Worm (Caenorhabditis elegans) whole organism, L4 larva: Measurements from ENCODE around the gene ZK105.8.
A peak's percentile ranks its signal among the peaks of the same experiment; 100 is the strongest.

Source experiments
- F26F4.8 ChIP-seq: fragments of 200-800 bp; sonication (Bioruptor generic); conservative IDR thresholded peaks from 2 replicates; pipeline ENCODE4 v1.3.6; 2022; ENCODE audit warnings: missing genetic modification characterization, missing compliant biosample characterization
- F37D6.2 ChIP-seq: sonication (generic microtip); optimal IDR thresholded peaks from 2 replicates; lab custom pipeline; 2016; ENCODE audit warnings: mild to moderate bottlenecking, missing genetic modification characterization, missing compliant biosample characterization
- T20F7.1 ChIP-seq: fragments of 200-800 bp; sonication (Bioruptor generic); optimal IDR thresholded peaks from 2 replicates; lab custom pipeline; 2018; ENCODE audit warnings: mild to moderate bottlenecking, missing genetic modification characterization, missing compliant biosample characterization
- T26A8.4 ChIP-seq: fragments of 200-800 bp; sonication (Bioruptor generic); IDR thresholded peaks from 2 replicates; pipeline ENCODE4 v1.3.6; 2022; ENCODE audit warnings: missing genetic modification characterization, missing compliant biosample characterization
- Y105C5A.15 ChIP-seq: fragments of 200-800 bp; sonication (Bioruptor generic); IDR thresholded peaks from 2 replicates; pipeline ENCODE4 v1.3.6; 2022; ENCODE audit warnings: missing genetic modification characterization, missing compliant biosample characterization
- ZK337.2 ChIP-seq: fragments of 200-800 bp; sonication (Bioruptor generic); IDR thresholded peaks from 2 replicates; pipeline ENCODE4 v1.3.6; 2022; ENCODE audit warnings: missing genetic modification reagents, missing genetic modification characterization, missing compliant biosample characterization
- ZK546.5 ChIP-seq, 2 experiments: sonication (generic microtip); optimal IDR thresholded peaks; 2 replicates each; lab custom pipeline; 2017; ENCODE audit warnings: missing biosample characterization in 2 of 2, missing genetic modification characterization in 2 of 2
- aha-1 ChIP-seq: fragments of 150-350 bp; peaks from one replicate; lab custom pipeline; 2014; ENCODE audit warnings: missing biosample characterization, missing genetic modification characterization
- ceh-20 ChIP-seq: fragments of 200-800 bp; sonication (Bioruptor generic); IDR thresholded peaks from 2 replicates; pipeline ENCODE4 v1.3.6; 2022; ENCODE audit warnings: missing genetic modification reagents, missing genetic modification characterization, missing compliant biosample characterization
- ceh-62 ChIP-seq: sonication (generic microtip); optimal IDR thresholded peaks from 2 replicates; lab custom pipeline; 2017; ENCODE audit warnings: missing biosample characterization, missing genetic modification characterization
- ceh-82 ChIP-seq: sonication (generic microtip); optimal IDR thresholded peaks from 2 replicates; lab custom pipeline; 2017; ENCODE audit warnings: missing biosample characterization, missing genetic modification characterization
- ces-1 ChIP-seq: fragments of 150-350 bp; sonication (generic microtip); optimal IDR thresholded peaks from 4 replicates; lab custom pipeline; 2014; ENCODE audit warnings: missing biosample characterization, missing genetic modification reagents, missing genetic modification characterization
- daf-12 ChIP-seq: fragments of 150-350 bp; optimal IDR thresholded peaks from 2 replicates; lab custom pipeline; 2014; ENCODE audit warnings: missing biosample characterization, missing genetic modification reagents, missing genetic modification characterization
- daf-16 ChIP-seq, 3 experiments: sonication (generic microtip); optimal IDR thresholded peaks; 2 replicates each; lab custom pipeline; 2016 to 2017; ENCODE audit warnings: missing genetic modification characterization in 3 of 3, missing genetic modification reagents in 3 of 3, mild to moderate bottlenecking in 2 of 3, missing compliant biosample characterization in 2 of 3, missing biosample characterization in 1 of 3, moderate library complexity in 1 of 3
- dmd-6 ChIP-seq: fragments of 200-800 bp; sonication (Bioruptor generic); IDR thresholded peaks from 2 replicates; pipeline ENCODE4 v1.3.6; 2022; ENCODE audit warnings: missing genetic modification reagents, missing genetic modification characterization, missing compliant biosample characterization
- dmd-8 ChIP-seq: fragments of 200-800 bp; sonication (Bioruptor generic); IDR thresholded peaks from 2 replicates; pipeline ENCODE4 v1.3.6; 2022; ENCODE audit warnings: missing genetic modification characterization, missing compliant biosample characterization
- duxl-1 ChIP-seq: sonication (generic microtip); optimal IDR thresholded peaks from 2 replicates; lab custom pipeline; 2016; ENCODE audit warnings: mild to moderate bottlenecking, missing genetic modification characterization, moderate library complexity, missing compliant biosample characterization; ENCODE audit not compliant: poor library complexity
- dve-1 ChIP-seq: sonication (generic microtip); optimal IDR thresholded peaks from 2 replicates; lab custom pipeline; 2017; ENCODE audit warnings: antibody characterized with exemption, mild to moderate bottlenecking, missing genetic modification characterization, missing compliant biosample characterization; ENCODE audit not compliant: insufficient read depth
- egl-27 ChIP-seq: sonication (generic microtip); optimal IDR thresholded peaks from 3 replicates; lab custom pipeline; 2017; ENCODE audit warnings: missing biosample characterization, missing genetic modification reagents, missing genetic modification characterization
- fkh-10 ChIP-seq: fragments of 150-350 bp; optimal IDR thresholded peaks from 2 replicates; lab custom pipeline; 2014; ENCODE audit warnings: missing biosample characterization, missing genetic modification reagents, missing genetic modification characterization
- hlh-11 ChIP-seq: fragments of 200-800 bp; sonication (Bioruptor generic); optimal IDR thresholded peaks from 2 replicates; lab custom pipeline; 2018; ENCODE audit warnings: mild to moderate bottlenecking, missing genetic modification characterization, missing compliant biosample characterization
- hlh-30 ChIP-seq: sonication (generic microtip); optimal IDR thresholded peaks from 2 replicates; lab custom pipeline; 2017; ENCODE audit warnings: antibody characterized with exemption, mild to moderate bottlenecking, missing genetic modification characterization, missing compliant biosample characterization; ENCODE audit not compliant: insufficient read depth
- hmg-1.1 ChIP-seq: fragments of 200-800 bp; sonication (Bioruptor generic); IDR thresholded peaks from 2 replicates; pipeline ENCODE4 v1.3.6; 2022; ENCODE audit warnings: missing genetic modification reagents, missing genetic modification characterization, missing compliant biosample characterization
- lsy-2 ChIP-seq, 2 experiments: fragments of 150-350 bp in 1 of 2; sonication (generic microtip) in 1 of 2; optimal IDR thresholded peaks; 2 replicates each; lab custom pipeline; 2014 to 2017; ENCODE audit warnings: missing biosample characterization in 2 of 2, missing genetic modification characterization in 2 of 2
- madf-5 ChIP-seq, 2 experiments: fragments of 200-800 bp; sonication (Bioruptor generic); IDR thresholded peaks; 2 replicates each; pipeline ENCODE4 v1.3.6; 2022; ENCODE audit warnings: missing compliant biosample characterization in 2 of 2, missing genetic modification characterization in 2 of 2
- mdl-1 ChIP-seq, 2 experiments: fragments of 150-350 bp in 1 of 2; sonication (generic microtip) in 1 of 2; optimal IDR thresholded peaks; 2 replicates each; lab custom pipeline; 2014 to 2017; ENCODE audit warnings: missing biosample characterization in 2 of 2, missing genetic modification characterization in 2 of 2
- mdt-29 ChIP-seq: fragments of 200-800 bp; sonication (Bioruptor generic); IDR thresholded peaks from 2 replicates; pipeline ENCODE4 v1.3.6; 2022; ENCODE audit warnings: missing genetic modification reagents, missing genetic modification characterization, missing compliant biosample characterization
- mes-2 ChIP-seq: sonication (generic microtip); optimal IDR thresholded peaks from 2 replicates; lab custom pipeline; 2016; ENCODE audit warnings: missing genotype, mild to moderate bottlenecking, missing genetic modification characterization, missing compliant biosample characterization; ENCODE audit not compliant: poor library complexity, severe bottlenecking
- nhr-102 ChIP-seq: sonication (generic microtip); optimal IDR thresholded peaks from 2 replicates; lab custom pipeline; 2016; ENCODE audit warnings: mild to moderate bottlenecking, missing genetic modification characterization, moderate library complexity, missing compliant biosample characterization
- nhr-11 ChIP-seq: fragments of 150-350 bp; optimal IDR thresholded peaks from 2 replicates; lab custom pipeline; 2014; ENCODE audit warnings: missing biosample characterization, missing genetic modification characterization
- nhr-111 ChIP-seq: fragments of 200-800 bp; sonication (Bioruptor generic); optimal IDR thresholded peaks from 2 replicates; lab custom pipeline; 2018; ENCODE audit warnings: mild to moderate bottlenecking, missing genetic modification characterization, missing compliant biosample characterization
- nhr-25 ChIP-seq: sonication (generic microtip); optimal IDR thresholded peaks from 2 replicates; lab custom pipeline; 2017; ENCODE audit warnings: missing genetic modification characterization, mild to moderate bottlenecking, missing compliant biosample characterization, antibody characterized with exemption, moderate library complexity, borderline replicate concordance; ENCODE audit not compliant: insufficient read depth
- nhr-6 ChIP-seq: fragments of 150-350 bp; optimal IDR thresholded peaks from 2 replicates; lab custom pipeline; 2014; ENCODE audit warnings: missing biosample characterization, missing genetic modification characterization
- php-3 ChIP-seq: fragments of 200-800 bp; sonication (Bioruptor generic); IDR thresholded peaks from 2 replicates; pipeline ENCODE4 v1.3.6; 2022; ENCODE audit warnings: missing genetic modification reagents, missing genetic modification characterization, missing compliant biosample characterization
- pqm-1 ChIP-seq: sonication (generic microtip); optimal IDR thresholded peaks from 2 replicates; lab custom pipeline; 2017; ENCODE audit warnings: missing biosample characterization, missing genetic modification characterization
- rbr-2 ChIP-seq: sonication (generic microtip); optimal IDR thresholded peaks from 2 replicates; lab custom pipeline; 2016; ENCODE audit warnings: missing genotype, missing genetic modification characterization, missing compliant biosample characterization
- snpc-4 ChIP-seq: fragments of 150-350 bp; optimal IDR thresholded peaks from 2 replicates; lab custom pipeline; 2014; ENCODE audit warnings: missing biosample characterization, missing genetic modification characterization
- spr-1 ChIP-seq: sonication (generic microtip); optimal IDR thresholded peaks from 2 replicates; lab custom pipeline; 2016; ENCODE audit warnings: mild to moderate bottlenecking, missing genetic modification characterization, missing compliant biosample characterization
- spr-3 ChIP-seq: fragments of 200-800 bp; sonication (Bioruptor generic); optimal IDR thresholded peaks from 2 replicates; lab custom pipeline; 2018; ENCODE audit warnings: mild to moderate bottlenecking, missing genetic modification characterization, missing compliant biosample characterization
- tra-1 ChIP-seq: fragments of 200-800 bp; sonication (Bioruptor generic); IDR thresholded peaks from 2 replicates; pipeline ENCODE4 v1.3.6; 2022; ENCODE audit warnings: missing genetic modification reagents, missing genetic modification characterization, missing compliant biosample characterization
- zfp-2 ChIP-seq: sonication (generic microtip); optimal IDR thresholded peaks from 2 replicates; lab custom pipeline; 2016; ENCODE audit warnings: mild to moderate bottlenecking, missing genetic modification characterization, missing compliant biosample characterization
- zfp-3 ChIP-seq: fragments of 200-800 bp; sonication (Bioruptor generic); conservative IDR thresholded peaks from 2 replicates; pipeline ENCODE4 v1.3.6; 2022; ENCODE audit warnings: missing genetic modification reagents, missing genetic modification characterization, missing compliant biosample characterization
- zip-2 ChIP-seq: fragments of 150-350 bp; optimal IDR thresholded peaks from 2 replicates; lab custom pipeline; 2014; ENCODE audit warnings: missing biosample characterization, missing genetic modification characterization
- ztf-7 ChIP-seq: fragments of 150-350 bp; optimal IDR thresholded peaks from 2 replicates; lab custom pipeline; 2014; ENCODE audit warnings: missing biosample characterization, missing genetic modification characterization

Gene ZK105.8

DNA sequence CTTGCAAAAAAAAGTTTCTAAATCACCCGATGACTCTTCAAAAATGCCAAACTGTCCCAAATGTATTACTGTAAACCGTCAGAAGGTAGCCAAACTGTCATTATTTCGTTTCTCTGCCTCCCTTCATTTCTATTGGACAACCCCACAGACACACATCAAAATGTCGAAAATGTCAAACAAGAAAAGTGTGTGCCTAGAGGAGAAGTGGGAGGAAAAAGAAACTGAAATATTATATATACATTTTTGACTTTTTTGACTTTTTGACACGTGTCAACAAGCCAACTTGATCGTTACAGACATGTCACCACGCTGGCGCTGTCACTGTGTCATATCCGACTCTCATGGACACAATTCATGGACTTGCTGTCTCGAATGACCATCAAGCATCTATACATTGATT is 25.4 kb downstream of the ZK105.8 start:
- TF ChIP-seq Y105C5A.15 (GFP tag; lab: Robert Waterston, UW) (no peak), daf-16 (GFP tag; optimal IDR thresholded peaks at IDR 0.05; lab: Kevin White, UChicago) (peak in 1 of 2 experiments; percentile 15), daf-16 (tag; optimal IDR thresholded peaks at IDR 0.05; lab: Kevin White, UChicago) (no peak), hlh-11 (tag; lab: Kevin White, UChicago) (peak; percentile 23), ZK337.2 (GFP tag; lab: Robert Waterston, UW) (no peak), T26A8.4 (no peak), snpc-4 (tag; lab: Kevin White, UChicago) (no peak), dmd-6 (GFP tag; lab: Robert Waterston, UW) (peak; percentile 56), spr-1 (tag; lab: Kevin White, UChicago) (no peak), ceh-20 (GFP tag; lab: Robert Waterston, UW) (no peak), rbr-2 (tag; lab: Kevin White, UChicago) (no peak), fkh-10 (no peak), egl-27 (tag; lab: Kevin White, UChicago) (no peak), dmd-8 (GFP tag; lab: Robert Waterston, UW) (no peak), nhr-11 (tag; lab: Kevin White, UChicago) (no peak), ces-1 (GFP tag; lab: Kevin White, UChicago) (no peak), ceh-82 (tag; lab: Kevin White, UChicago) (no peak), zfp-3 (GFP tag; lab: Robert Waterston, UW) (no peak), madf-5 (GFP tag; IDR thresholded peaks at IDR 0.05; lab: Robert Waterston, UW) (no peak), tra-1 (peak; percentile 46; the same call in 1 of the 2 replicates), lsy-2 (tag; optimal IDR thresholded peaks at IDR 0.05; lab: Kevin White, UChicago) (no peak), zip-2 (tag; lab: Kevin White, UChicago) (no peak), ceh-62 (no peak), aha-1 (tag; lab: Kevin White, UChicago) (no peak), F37D6.2 (tag; lab: Kevin White, UChicago) (no peak), nhr-102 (no peak), T20F7.1 (GFP tag; lab: Kevin White, UChicago) (no peak), zfp-2 (tag; lab: Kevin White, UChicago) (no peak), dve-1 (tag; lab: Kevin White, UChicago) (no peak), F26F4.8 (GFP tag; lab: Robert Waterston, UW) (no peak)

DNA sequence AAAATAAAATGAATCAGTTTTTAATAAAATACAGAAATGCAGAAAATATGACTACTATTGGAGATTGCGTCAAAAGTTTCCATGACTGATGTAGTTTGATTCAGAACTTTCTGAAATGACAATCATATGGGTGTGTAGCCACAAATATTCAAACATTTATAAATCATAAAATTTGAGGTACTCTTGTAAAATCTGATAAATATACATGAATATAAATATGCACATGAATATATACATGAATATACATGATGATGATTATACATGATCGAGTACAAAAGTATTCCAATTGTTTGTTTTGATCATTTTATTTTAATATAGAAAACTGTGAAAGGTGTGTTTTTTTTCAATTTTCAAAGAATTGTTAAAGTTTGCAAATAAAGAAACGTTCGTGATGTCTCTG is 30.3 kb downstream of the ZK105.8 start, which contains the start of gene T05B11.4:
Gene T05B11.4 (minus strand): TSS at position 101 of the 400 bp plus-strand sequence.
- TF ChIP-seq dmd-6 (GFP tag; lab: Robert Waterston, UW): no peak
- no peak for TF ChIP-seq ceh-82 (tag; lab: Kevin White, UChicago)
- TF ChIP-seq daf-12 (tag; lab: Kevin White, UChicago): no peak
- no peak for TF ChIP-seq nhr-111 (GFP tag; lab: Kevin White, UChicago)
- TF ChIP-seq, all 104 proteins: peak for 0

DNA sequence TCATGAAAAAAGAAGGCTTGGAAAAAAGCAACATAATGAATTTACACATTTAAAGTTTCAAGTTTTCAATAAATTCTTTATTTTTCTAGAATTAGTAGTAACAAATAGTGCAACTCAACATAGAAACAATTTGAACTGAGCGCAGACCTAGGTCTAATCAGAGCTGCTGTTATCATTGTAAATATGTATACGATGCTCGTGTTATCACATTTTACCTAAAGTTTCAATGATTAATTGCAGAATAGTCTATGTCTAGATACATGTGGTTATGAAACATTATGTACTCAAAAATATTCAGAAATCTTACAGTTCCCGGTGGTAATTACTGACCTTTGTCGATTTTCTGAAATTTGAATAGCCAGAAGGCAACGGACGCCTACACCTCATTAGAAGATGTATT is 31.7 kb downstream of the ZK105.8 start:
- TF ChIP-seq mes-2 (tag; lab: Kevin White, UChicago) (no peak), pqm-1 (tag; lab: Kevin White, UChicago) (peak; percentile 38), daf-16 (GFP tag; optimal IDR thresholded peaks at IDR 0.05; lab: Kevin White, UChicago) (no peak), daf-16 (tag; optimal IDR thresholded peaks at IDR 0.05; lab: Kevin White, UChicago) (peak; percentile 56), nhr-6 (no peak), T20F7.1 (GFP tag; lab: Kevin White, UChicago) (no peak), dmd-8 (GFP tag; lab: Robert Waterston, UW) (no peak)

DNA sequence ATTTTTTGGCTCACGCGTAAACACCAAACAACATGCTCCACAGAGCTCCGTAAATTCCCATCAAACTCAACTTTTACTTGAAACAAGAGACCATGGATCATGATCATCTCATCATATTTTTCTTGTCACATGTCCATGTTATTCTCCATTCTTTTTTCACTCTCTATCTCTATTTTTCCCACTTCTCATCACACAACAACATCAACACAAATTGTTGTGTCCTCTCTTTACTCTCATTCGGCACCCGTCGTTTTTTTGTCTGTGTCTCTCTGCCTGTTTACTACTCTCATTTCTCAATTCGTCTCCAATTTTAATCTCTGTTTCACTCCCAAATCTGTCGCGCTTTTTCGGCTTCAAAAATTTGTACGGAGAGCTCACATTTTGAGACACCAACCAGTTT is 35.0 kb downstream of the ZK105.8 start:
- TF ChIP-seq hlh-30 (peak; percentile 82), hlh-11 (tag; lab: Kevin White, UChicago) (peak; percentile 61), hmg-1.1 (0 out of 2 replicates have a peak, but pooled peaks have one; percentile 37), tra-1 (no peak), php-3 (GFP tag; lab: Robert Waterston, UW) (no peak), ZK546.5 (tag; optimal IDR thresholded peaks at IDR 0.05; lab: Kevin White, UChicago) (no peak), duxl-1 (tag; lab: Kevin White, UChicago) (no peak), nhr-25 (tag; lab: Kevin White, UChicago) (no peak), nhr-111 (GFP tag; lab: Kevin White, UChicago) (no peak), ztf-7 (tag; lab: Kevin White, UChicago) (no peak), rbr-2 (tag; lab: Kevin White, UChicago) (peak; percentile 52), fkh-10 (peak; percentile 2), mdl-1 (tag; optimal IDR thresholded peaks at IDR 0.05; lab: Kevin White, UChicago) (peak in 1 of 2 experiments; percentile 86), nhr-11 (tag; lab: Kevin White, UChicago) (peak; percentile 78), lsy-2 (tag; optimal IDR thresholded peaks at IDR 0.05; lab: Kevin White, UChicago) (peak in 1 of 2 experiments; percentile 52), mdt-29 (GFP tag; lab: Robert Waterston, UW) (no peak), spr-3 (GFP tag; lab: Kevin White, UChicago) (no peak)
